Worm (Caenorhabditis elegans) whole organism, young adult: Measurements from ENCODE around the gene pigg-1.

ENCODE experiments used
- B0035.1 ChIP-seq: sonication (generic microtip); optimal IDR thresholded peaks from 2 replicates; lab custom pipeline; 2016; ENCODE audit warnings: missing genetic modification characterization, mild to moderate bottlenecking, missing compliant biosample characterization, missing genotype, missing genetic modification reagents
- F23B12.7 ChIP-seq: sonication (generic microtip); optimal IDR thresholded peaks from 2 replicates; lab custom pipeline; 2017; ENCODE audit warnings: missing genetic modification characterization, mild to moderate bottlenecking, missing compliant biosample characterization, antibody characterized with exemption, moderate library complexity; ENCODE audit not compliant: insufficient read depth
- F33H1.4 ChIP-seq: fragments of 200-800 bp; sonication (Bioruptor generic); IDR thresholded peaks from 2 replicates; pipeline ENCODE4 v1.3.6; 2022; ENCODE audit warnings: missing genetic modification reagents, missing genetic modification characterization, missing compliant biosample characterization
- F52B5.7 ChIP-seq: sonication (generic microtip); optimal IDR thresholded peaks from 2 replicates; lab custom pipeline; 2016; ENCODE audit warnings: mild to moderate bottlenecking, missing genetic modification characterization, missing compliant biosample characterization
- F55B11.4 ChIP-seq: sonication (generic microtip); optimal IDR thresholded peaks from 2 replicates; lab custom pipeline; 2016; ENCODE audit warnings: missing compliant biosample characterization, missing genetic modification characterization, borderline replicate concordance; ENCODE audit not compliant: insufficient read depth
- T26A5.8 ChIP-seq: sonication (generic microtip); optimal IDR thresholded peaks from 2 replicates; lab custom pipeline; 2016; ENCODE audit warnings: missing genetic modification characterization, missing compliant biosample characterization
- Y53F4B.3 ChIP-seq: fragments of 200-800 bp; sonication (Bioruptor generic); IDR thresholded peaks from 2 replicates; pipeline ENCODE4 v1.3.6; 2022; ENCODE audit warnings: missing genetic modification reagents, missing genetic modification characterization, missing compliant biosample characterization
- Y53G8AR.9 ChIP-seq: fragments of 200-800 bp; sonication (Bioruptor generic); conservative IDR thresholded peaks from 2 replicates; pipeline ENCODE4 v1.3.6; 2022; ENCODE audit warnings: missing genetic modification reagents, missing genetic modification characterization, missing compliant biosample characterization
- Y56A3A.18 ChIP-seq: fragments of 200-800 bp; sonication (Bioruptor generic); IDR thresholded peaks from 2 replicates; pipeline ENCODE4 v1.3.6; 2022; ENCODE audit warnings: missing genetic modification reagents, missing genetic modification characterization, missing compliant biosample characterization
- Y79H2A.3 ChIP-seq: fragments of 200-800 bp; sonication (Bioruptor generic); conservative IDR thresholded peaks from 2 replicates; pipeline ENCODE4 v1.3.6; 2022; ENCODE audit warnings: missing genetic modification reagents, missing genetic modification characterization, missing compliant biosample characterization
- ZK185.1 ChIP-seq: sonication (generic microtip); optimal IDR thresholded peaks from 2 replicates; lab custom pipeline; 2016; ENCODE audit warnings: mild to moderate bottlenecking, missing genetic modification characterization, missing compliant biosample characterization; ENCODE audit not compliant: poor library complexity, severe bottlenecking
- akir-1 ChIP-seq: fragments of 200-800 bp; sonication (Bioruptor generic); optimal IDR thresholded peaks from 2 replicates; lab custom pipeline; 2018; ENCODE audit warnings: mild to moderate bottlenecking, missing genetic modification characterization, moderate library complexity, missing compliant biosample characterization
- aptf-3 ChIP-seq: fragments of 200-800 bp; sonication (Bioruptor generic); IDR thresholded peaks from 2 replicates; pipeline ENCODE4 v1.3.6; 2022; ENCODE audit warnings: missing genetic modification characterization, missing compliant biosample characterization
- attf-6 ChIP-seq: fragments of 200-800 bp; sonication (Bioruptor generic); IDR thresholded peaks from 2 replicates; pipeline ENCODE4 v1.3.6; 2022; ENCODE audit warnings: missing genetic modification reagents, missing genetic modification characterization, missing compliant biosample characterization
- bed-1 ChIP-seq: fragments of 200-800 bp; sonication (Bioruptor generic); IDR thresholded peaks from 2 replicates; pipeline ENCODE4 v1.3.6; 2022; ENCODE audit warnings: missing genetic modification reagents, missing genetic modification characterization, missing compliant biosample characterization
- ceh-100 ChIP-seq: fragments of 200-800 bp; sonication (Bioruptor generic); IDR thresholded peaks from 2 replicates; pipeline ENCODE4 v1.3.6; 2022; ENCODE audit warnings: missing genetic modification reagents, missing genetic modification characterization, missing compliant biosample characterization
- ceh-27 ChIP-seq: fragments of 200-800 bp; sonication (Bioruptor generic); optimal IDR thresholded peaks from 2 replicates; lab custom pipeline; 2018; ENCODE audit warnings: mild to moderate bottlenecking, missing genetic modification characterization, moderate library complexity, missing compliant biosample characterization
- ceh-91 ChIP-seq: fragments of 200-800 bp; sonication (Bioruptor generic); IDR thresholded peaks from 2 replicates; pipeline ENCODE4 v1.3.6; 2022; ENCODE audit warnings: missing genetic modification reagents, missing genetic modification characterization, missing compliant biosample characterization
- dox-1 ChIP-seq: fragments of 200-800 bp; sonication (Bioruptor generic); IDR thresholded peaks from 2 replicates; pipeline ENCODE4 v1.3.6; 2022; ENCODE audit warnings: missing genetic modification reagents, missing genetic modification characterization, missing compliant biosample characterization
- dpff-1 ChIP-seq: sonication (generic microtip); optimal IDR thresholded peaks from 2 replicates; lab custom pipeline; 2017; ENCODE audit warnings: mild to moderate bottlenecking, missing genetic modification characterization, missing compliant biosample characterization
- efl-1 ChIP-seq: fragments of 150-350 bp; optimal IDR thresholded peaks from 2 replicates; lab custom pipeline; 2014; ENCODE audit warnings: missing biosample characterization, missing genetic modification reagents, missing genetic modification characterization
- ekl-4 ChIP-seq: fragments of 200-800 bp; sonication (Bioruptor generic); IDR thresholded peaks from 2 replicates; pipeline ENCODE4 v1.3.6; 2022; ENCODE audit warnings: missing genetic modification reagents, missing genetic modification characterization, missing compliant biosample characterization
- ets-4 ChIP-seq: fragments of 200-800 bp; sonication (Bioruptor generic); optimal IDR thresholded peaks from 2 replicates; lab custom pipeline; 2018; ENCODE audit warnings: mild to moderate bottlenecking, missing genetic modification characterization, missing compliant biosample characterization
- him-1 ChIP-seq: sonication (generic microtip); optimal IDR thresholded peaks from 2 replicates; lab custom pipeline; 2016; ENCODE audit warnings: missing genotype, missing genetic modification reagents, missing genetic modification characterization, missing compliant biosample characterization
- hlh-12 ChIP-seq: sonication (generic microtip); optimal IDR thresholded peaks from 2 replicates; lab custom pipeline; 2016; ENCODE audit warnings: missing genetic modification characterization, missing compliant biosample characterization
- hlh-26 ChIP-seq: fragments of 200-800 bp; sonication (Bioruptor generic); conservative IDR thresholded peaks from 2 replicates; pipeline ENCODE4 v1.3.6; 2022; ENCODE audit warnings: missing genetic modification reagents, missing genetic modification characterization, missing compliant biosample characterization
- hmg-1.2 ChIP-seq: fragments of 200-800 bp; sonication (Bioruptor generic); IDR thresholded peaks from 2 replicates; pipeline ENCODE4 v1.3.6; 2022; ENCODE audit warnings: missing genetic modification reagents, missing genetic modification characterization, missing compliant biosample characterization
- hmg-20 ChIP-seq: fragments of 200-800 bp; sonication (Bioruptor generic); IDR thresholded peaks from 2 replicates; pipeline ENCODE4 v1.3.6; 2022; ENCODE audit warnings: missing genetic modification reagents, missing genetic modification characterization, missing compliant biosample characterization
- hrde-1 ChIP-seq: sonication (generic microtip); optimal IDR thresholded peaks from 2 replicates; lab custom pipeline; 2016; ENCODE audit warnings: missing genetic modification characterization, mild to moderate bottlenecking, missing compliant biosample characterization, moderate library complexity, missing genotype, missing genetic modification reagents, borderline replicate concordance
- hsf-1 ChIP-seq: fragments of 200-800 bp; sonication (Bioruptor generic); IDR thresholded peaks from 2 replicates; pipeline ENCODE4 v1.3.6; 2022; ENCODE audit warnings: missing genetic modification reagents, missing genetic modification characterization, missing compliant biosample characterization
- lin-26 ChIP-seq: fragments of 200-800 bp; sonication (Bioruptor generic); IDR thresholded peaks from 2 replicates; pipeline ENCODE4 v1.3.6; 2022; ENCODE audit warnings: missing genetic modification reagents, missing genetic modification characterization, missing compliant biosample characterization
- lin-35 ChIP-seq, 3 experiments: fragments of 150-350 bp in 2 of 3; sonication (generic microtip) in 1 of 3; optimal IDR thresholded peaks; 2 replicates each; lab custom pipeline; 2014 to 2018; ENCODE audit warnings: missing biosample characterization in 3 of 3, missing genetic modification characterization in 3 of 3, missing genetic modification reagents in 3 of 3
- lin-40 ChIP-seq: sonication (generic microtip); optimal IDR thresholded peaks from 2 replicates; lab custom pipeline; 2016; ENCODE audit warnings: missing genetic modification characterization, mild to moderate bottlenecking, missing compliant biosample characterization, missing genotype, missing genetic modification reagents
- lin-54 ChIP-seq: fragments of 200-800 bp; sonication (Bioruptor generic); optimal IDR thresholded peaks from 2 replicates; lab custom pipeline; 2018; ENCODE audit warnings: mild to moderate bottlenecking, missing genetic modification characterization, missing compliant biosample characterization
- lsy-27 ChIP-seq: sonication (generic microtip); optimal IDR thresholded peaks from 2 replicates; lab custom pipeline; 2017; ENCODE audit warnings: missing genetic modification characterization, mild to moderate bottlenecking, missing compliant biosample characterization, antibody characterized with exemption, missing genotype, borderline replicate concordance; ENCODE audit not compliant: insufficient read depth
- madf-6 ChIP-seq: fragments of 200-800 bp; sonication (Bioruptor generic); IDR thresholded peaks from 2 replicates; pipeline ENCODE4 v1.3.6; 2022; ENCODE audit warnings: missing genetic modification reagents, missing genetic modification characterization, missing compliant biosample characterization
- mes-4 ChIP-seq: sonication (generic microtip); optimal IDR thresholded peaks from 2 replicates; lab custom pipeline; 2016; ENCODE audit warnings: missing genotype, missing genetic modification characterization, missing compliant biosample characterization
- nhr-120 ChIP-seq: fragments of 200-800 bp; sonication (Bioruptor generic); IDR thresholded peaks from 2 replicates; pipeline ENCODE4 v1.3.6; 2022; ENCODE audit warnings: missing genetic modification characterization, missing compliant biosample characterization
- nhr-179 ChIP-seq: sonication (generic microtip); optimal IDR thresholded peaks from 2 replicates; lab custom pipeline; 2016; ENCODE audit warnings: mild to moderate bottlenecking, missing genetic modification characterization, missing compliant biosample characterization
- nhr-27 ChIP-seq: fragments of 200-800 bp; sonication (Bioruptor generic); optimal IDR thresholded peaks from 2 replicates; lab custom pipeline; 2018; ENCODE audit warnings: mild to moderate bottlenecking, missing genetic modification characterization, moderate library complexity, missing compliant biosample characterization
- nhr-90 ChIP-seq: sonication (generic microtip); optimal IDR thresholded peaks from 2 replicates; lab custom pipeline; 2016; ENCODE audit warnings: missing genotype, mild to moderate bottlenecking, missing genetic modification characterization, missing compliant biosample characterization
- pbrm-1 ChIP-seq: fragments of 200-800 bp; sonication (Bioruptor generic); IDR thresholded peaks from 2 replicates; pipeline ENCODE4 v1.3.6; 2022; ENCODE audit warnings: missing genetic modification reagents, missing genetic modification characterization, missing compliant biosample characterization
- rec-8 ChIP-seq, 2 experiments: sonication (generic microtip); optimal IDR thresholded peaks; 2 replicates each; lab custom pipeline; 2016; ENCODE audit warnings: mild to moderate bottlenecking in 2 of 2, missing genetic modification characterization in 2 of 2, missing genetic modification reagents in 2 of 2, missing genotype in 2 of 2, missing biosample characterization in 1 of 2, missing compliant biosample characterization in 1 of 2, moderate library complexity in 1 of 2
- rpc-1 ChIP-seq, 2 experiments: fragments of 150-350 bp in 1 of 2; sonication (generic microtip) in 1 of 2; optimal IDR thresholded peaks; 2 replicates each; lab custom pipeline; 2014 to 2018; ENCODE audit warnings: missing biosample characterization in 1 of 2, missing genetic modification characterization in 1 of 2, missing genetic modification reagents in 1 of 2, missing genotype in 1 of 2
- sptf-2 ChIP-seq: fragments of 200-800 bp; sonication (Bioruptor generic); optimal IDR thresholded peaks from 2 replicates; lab custom pipeline; 2018; ENCODE audit warnings: mild to moderate bottlenecking, missing genetic modification characterization, missing compliant biosample characterization
- unc-62 ChIP-seq: fragments of 150-350 bp; optimal IDR thresholded peaks from 2 replicates; lab custom pipeline; 2014; ENCODE audit warnings: missing biosample characterization, missing genetic modification reagents, missing genetic modification characterization
- ztf-28 ChIP-seq: fragments of 200-800 bp; sonication (Bioruptor generic); IDR thresholded peaks from 2 replicates; pipeline ENCODE4 v1.3.6; 2022; ENCODE audit warnings: missing genetic modification reagents, missing genetic modification characterization, missing compliant biosample characterization

The pigg-1 gene

ce11 chrII:8577509-8578099 is 22.5 kb downstream of the pigg-1 start, which contains the start of gene F54C9.9 (continued):
- TF ChIP-seq nhr-120 (GFP tag; lab: Robert Waterston, UW) (no peak), ets-4 (no peak), ceh-27 (GFP tag; lab: Kevin White, UChicago) (no peak), nhr-27 (no peak), ZK185.1 (tag; lab: Kevin White, UChicago) (no peak), lsy-27 (no peak), ceh-100 (GFP tag; lab: Robert Waterston, UW) (peak; percentile 50; the same call in 1 of the 2 replicates), pbrm-1 (0 out of 2 replicates have a peak, but pooled peaks have one; percentile 31), nhr-90 (tag; lab: Kevin White, UChicago) (no peak), lin-35 (GFP tag; optimal IDR thresholded peaks at IDR 0.05; lab: Kevin White, UChicago) (peak in 1 of 3 experiments; percentile 41), attf-6 (peak; percentile 75), F33H1.4 (peak; percentile 28; the same call in 1 of the 2 replicates), T26A5.8 (tag; lab: Kevin White, UChicago) (no peak), mes-4 (tag; lab: Kevin White, UChicago) (no peak), ceh-91 (no peak), unc-62 (no peak), ztf-28 (no peak), akir-1 (GFP tag; lab: Kevin White, UChicago) (no peak), efl-1 (peak; percentile 19), aptf-3 (GFP tag; lab: Robert Waterston, UW) (no peak), bed-1 (GFP tag; lab: Robert Waterston, UW) (no peak), sptf-2 (GFP tag; lab: Kevin White, UChicago) (no peak), Y53F4B.3 (GFP tag; lab: Robert Waterston, UW) (no peak), hlh-26 (GFP tag; lab: Robert Waterston, UW) (no peak), lin-54 (GFP tag; lab: Kevin White, UChicago) (peak; percentile 19), F55B11.4 (tag; lab: Kevin White, UChicago) (no peak), Y56A3A.18 (no peak), hmg-1.2 (GFP tag; lab: Robert Waterston, UW) (peak; percentile 32; the same call in 1 of the 2 replicates), hlh-12 (tag; lab: Kevin White, UChicago) (no peak), F52B5.7 (no peak), lin-26 (GFP tag; lab: Robert Waterston, UW) (peak; percentile 73), him-1 (peak; percentile 23), lin-40 (no peak), Y53G8AR.9 (peak; percentile 71), rec-8 (tag; optimal IDR thresholded peaks at IDR 0.05; lab: Kevin White, UChicago) (no peak), hsf-1 (0 out of 2 replicates have a peak, but pooled peaks have one; percentile 65), nhr-179 (tag; lab: Kevin White, UChicago) (no peak), Y79H2A.3 (GFP tag; lab: Robert Waterston, UW) (peak; percentile 87), dox-1 (GFP tag; lab: Robert Waterston, UW) (no peak), rpc-1 (optimal IDR thresholded peaks at IDR 0.05; lab: Kevin White, UChicago) (no peak), rpc-1 (tag; optimal IDR thresholded peaks at IDR 0.05; lab: Kevin White, UChicago) (peak; percentile 0), hrde-1 (tag; lab: Kevin White, UChicago) (peak; percentile 46), madf-6 (GFP tag; lab: Robert Waterston, UW) (peak; percentile 71), F23B12.7 (tag; lab: Kevin White, UChicago) (peak; percentile 6), ekl-4 (no peak), B0035.1 (no peak), dpff-1 (tag; lab: Kevin White, UChicago) (no peak), hmg-20 (GFP tag; lab: Robert Waterston, UW) (no peak)
